Worm (Caenorhabditis elegans) whole organism, late embryonic: ENCODE measurements around the gene F07G6.5.

Source experiments
- ama-1 ChIP-seq: fragments of 150-350 bp; optimal IDR thresholded peaks from 2 replicates; lab custom pipeline; 2014
- ceh-2 ChIP-seq: sonication (generic microtip); optimal IDR thresholded peaks from 2 replicates; lab custom pipeline; 2016; ENCODE audit warnings: missing genotype, missing genetic modification characterization, missing compliant biosample characterization
- ceh-31 ChIP-seq: sonication (generic microtip); optimal IDR thresholded peaks from 2 replicates; lab custom pipeline; 2016; ENCODE audit warnings: missing genetic modification characterization, missing compliant biosample characterization
- ceh-45 ChIP-seq: fragments of 200-800 bp; sonication (Bioruptor generic); IDR thresholded peaks from 2 replicates; pipeline ENCODE4 v1.3.6; 2022; ENCODE audit warnings: missing genetic modification reagents, missing genetic modification characterization, missing compliant biosample characterization
- ceh-48 ChIP-seq: sonication (generic microtip); optimal IDR thresholded peaks from 2 replicates; lab custom pipeline; 2016; ENCODE audit warnings: missing genetic modification characterization, inconsistent platforms, missing compliant biosample characterization
- nhr-11 ChIP-seq: fragments of 150-350 bp; optimal IDR thresholded peaks from 2 replicates; lab custom pipeline; 2014; ENCODE audit warnings: missing biosample characterization, missing genetic modification characterization

ce11 chrX:1703840-1704239, 2.6 kb downstream of the F07G6.5 start, which contains the start of gene C36C9.5:
- TF ChIP-seq ceh-2 (tag; lab: Kevin White, UChicago) (no peak), ceh-31 (tag; lab: Kevin White, UChicago) (no peak), ceh-48 (tag; lab: Kevin White, UChicago) (no peak), nhr-11 (tag; lab: Kevin White, UChicago) (no peak), ceh-45 (GFP tag; lab: Robert Waterston, UW) (no peak), ama-1 (lab: Kevin White, UChicago) (no peak)
